Worm (Caenorhabditis elegans): ENCODE results near the gene Y24D9A.6.

ce11 chrIV:4397111-4397510, 3.1 kb downstream of the Y24D9A.6 start:
- no peak for TF ChIP-seq hmg-4 (GFP tag; optimal IDR thresholded peaks at IDR 0.05)
- TF ChIP-seq ceh-36 (tag; optimal IDR thresholded peaks at IDR 0.05) = no peak
- TF ChIP-seq B0310.2 (tag; optimal IDR thresholded peaks at IDR 0.05) = no peak
- TF ChIP-seq F13C5.2 (tag; optimal IDR thresholded peaks at IDR 0.05) = no peak
- no peak for TF ChIP-seq ama-1 (optimal IDR thresholded peaks at IDR 0.05)
- no peak for TF ChIP-seq hnd-1 (tag; optimal IDR thresholded peaks at IDR 0.05)
- no peak for TF ChIP-seq flt-1 (GFP tag; IDR thresholded peaks at IDR 0.05)
- no peak for TF ChIP-seq tbx-37 (GFP tag; conservative IDR thresholded peaks at IDR 0.05)
- TF ChIP-seq ceh-13 (GFP tag; optimal IDR thresholded peaks at IDR 0.05) = no peak
- no peak for TF ChIP-seq aly-1 (tag; optimal IDR thresholded peaks at IDR 0.05)
- no peak for TF ChIP-seq tbx-11 (GFP tag; IDR thresholded peaks at IDR 0.05)
